Fruit fly (Drosophila melanogaster) whole organism, embryonic: ENCODE data around the gene CG15882.

Source experiments
- Awh ChIP-seq: fragments of 200-800 bp; sonication (Bioruptor generic); IDR thresholded peaks from 2 replicates; pipeline ENCODE4, ENCODE4 v1.3.6; 2022; ENCODE audit warnings: missing biosample characterization, missing genetic modification characterization
- B-H1 ChIP-seq: fragments of 200-800 bp; sonication (Bioruptor generic); IDR thresholded peaks from 3 replicates; pipeline ENCODE4 v1.3.6; 2022; ENCODE audit warnings: missing biosample characterization, missing genetic modification characterization
- Bteb2 ChIP-seq: fragments of 200-800 bp; sonication (Bioruptor generic); optimal IDR thresholded peaks from 2 replicates; lab custom pipeline; 2016; ENCODE audit warnings: missing biosample characterization, missing genetic modification characterization
- CG10543 ChIP-seq: fragments of 200-800 bp; sonication (Bioruptor generic); optimal IDR thresholded peaks from 3 replicates; lab custom pipeline; 2017; ENCODE audit warnings: missing biosample characterization, mild to moderate bottlenecking, missing genetic modification characterization, moderate library complexity
- CG11085 ChIP-seq: fragments of 200-800 bp; sonication (Bioruptor generic); IDR thresholded peaks from 2 replicates; pipeline ENCODE4 v1.3.6; 2022; ENCODE audit warnings: missing biosample characterization, missing genetic modification characterization
- CG11093 ChIP-seq: fragments of 200-800 bp; sonication (Bioruptor generic); IDR thresholded peaks from 3 replicates; pipeline ENCODE4 v1.3.6; 2022; ENCODE audit warnings: missing biosample characterization, missing genetic modification characterization
- CG11696 ChIP-seq: fragments of 200-800 bp; sonication (Bioruptor generic); IDR thresholded peaks from 2 replicates; pipeline ENCODE4 v1.3.6; 2022; ENCODE audit warnings: missing biosample characterization, missing genetic modification characterization
- CG12299 ChIP-seq: fragments of 200-800 bp; sonication (Bioruptor generic); optimal IDR thresholded peaks from 2 replicates; lab custom pipeline; 2018; ENCODE audit warnings: missing biosample characterization, mild to moderate bottlenecking, missing genetic modification characterization
- CG15269 ChIP-seq: fragments of 200-800 bp; sonication (Bioruptor generic); optimal IDR thresholded peaks from 2 replicates; lab custom pipeline; 2018; ENCODE audit warnings: missing biosample characterization, mild to moderate bottlenecking, missing genetic modification characterization, moderate library complexity
- CG15514 ChIP-seq: fragments of 200-800 bp; sonication (Bioruptor generic); optimal IDR thresholded peaks from 3 replicates; lab custom pipeline; 2017; ENCODE audit warnings: missing biosample characterization, missing genetic modification characterization, mild to moderate bottlenecking, moderate library complexity, missing genetic modification reagents
- CG17912 ChIP-seq: fragments of 200-800 bp; sonication (Bioruptor generic); optimal IDR thresholded peaks from 2 replicates; lab custom pipeline; 2018; ENCODE audit warnings: missing biosample characterization, mild to moderate bottlenecking, missing genetic modification characterization
- CG18476 ChIP-seq: fragments of 200-800 bp; sonication (Bioruptor generic); optimal IDR thresholded peaks from 2 replicates; lab custom pipeline; 2016; ENCODE audit warnings: missing biosample characterization, mild to moderate bottlenecking, missing genetic modification characterization
- CG18764 ChIP-seq: fragments of 200-800 bp; sonication (Bioruptor generic); optimal IDR thresholded peaks from 3 replicates; lab custom pipeline; 2016; ENCODE audit warnings: missing biosample characterization, missing genetic modification characterization
- CG2129 ChIP-seq: fragments of 200-800 bp; sonication (Bioruptor generic); IDR thresholded peaks from 2 replicates; pipeline ENCODE4 v1.3.6; 2022; ENCODE audit warnings: missing biosample characterization, missing genetic modification characterization; ENCODE audit not compliant: partially characterized antibody
- CG3163 ChIP-seq: fragments of 200-800 bp; sonication (Bioruptor generic); optimal IDR thresholded peaks from 3 replicates; lab custom pipeline; 2016; ENCODE audit warnings: missing biosample characterization, missing genetic modification characterization
- CG33213 ChIP-seq: fragments of 200-800 bp; sonication (Bioruptor generic); optimal IDR thresholded peaks from 3 replicates; lab custom pipeline; 2016; ENCODE audit warnings: missing biosample characterization, missing genetic modification characterization
- CG34224 ChIP-seq: fragments of 200-800 bp; sonication (Bioruptor generic); IDR thresholded peaks from 3 replicates; pipeline ENCODE4 v1.3.6; 2022; ENCODE audit warnings: missing biosample characterization, missing genetic modification characterization; ENCODE audit not compliant: partially characterized antibody
- CG3995 ChIP-seq: fragments of 200-800 bp; sonication (Bioruptor generic); optimal IDR thresholded peaks from 3 replicates; lab custom pipeline; 2016; ENCODE audit warnings: missing biosample characterization, missing genetic modification characterization
- CG43689 ChIP-seq: fragments of 200-800 bp; sonication (Bioruptor generic); IDR thresholded peaks from 2 replicates; pipeline ENCODE4 v1.3.6; 2022; ENCODE audit warnings: missing biosample characterization, missing genetic modification characterization
- CG4404 ChIP-seq: fragments of 200-800 bp; sonication (Bioruptor generic); IDR thresholded peaks from 2 replicates; pipeline ENCODE4 v1.3.6; 2022; ENCODE audit warnings: missing biosample characterization, missing genetic modification characterization
- CG4730 ChIP-seq: fragments of 200-800 bp; sonication (Bioruptor generic); IDR thresholded peaks from 2 replicates; pipeline ENCODE4 v1.3.6; 2022; ENCODE audit warnings: missing biosample characterization, missing genetic modification characterization
- CG6254 ChIP-seq: fragments of 200-800 bp; sonication (Bioruptor generic); optimal IDR thresholded peaks from 3 replicates; lab custom pipeline; 2017; ENCODE audit warnings: mild to moderate bottlenecking, missing biosample characterization, missing genetic modification reagents, missing genetic modification characterization
- CG6654 ChIP-seq: fragments of 200-800 bp; sonication (Bioruptor generic); optimal IDR thresholded peaks from 2 replicates; lab custom pipeline; 2017; ENCODE audit warnings: missing biosample characterization, mild to moderate bottlenecking, missing genetic modification characterization
- CG6689 ChIP-seq: fragments of 200-800 bp; sonication (Bioruptor generic); IDR thresholded peaks from 2 replicates; pipeline ENCODE4 v1.3.6; 2022; ENCODE audit warnings: missing biosample characterization, missing genetic modification characterization
- CTCF ChIP-seq: fragments of 200-800 bp; sonication (Bioruptor generic); optimal IDR thresholded peaks from 2 replicates; lab custom pipeline; 2017; ENCODE audit warnings: missing biosample characterization, mild to moderate bottlenecking, missing genetic modification characterization, moderate library complexity
- Gug ChIP-seq: fragments of 200-800 bp; sonication (Bioruptor generic); IDR thresholded peaks from 4 replicates; pipeline ENCODE4 v1.3.6; 2022; ENCODE audit warnings: missing biosample characterization, missing genetic modification characterization
- MESR4 ChIP-seq: fragments of 200-800 bp; sonication (Bioruptor generic); optimal IDR thresholded peaks from 2 replicates; lab custom pipeline; 2018; ENCODE audit warnings: missing biosample characterization, mild to moderate bottlenecking, missing genetic modification characterization, moderate library complexity
- MTF-1 ChIP-seq: fragments of 200-800 bp; sonication (Bioruptor generic); optimal IDR thresholded peaks from 2 replicates; lab custom pipeline; 2018; ENCODE audit warnings: missing biosample characterization, mild to moderate bottlenecking, missing genetic modification characterization, borderline replicate concordance
- Ravus ChIP-seq: fragments of 200-800 bp; sonication (Bioruptor generic); IDR thresholded peaks from 2 replicates; pipeline ENCODE4 v1.3.6; 2022; ENCODE audit warnings: missing biosample characterization, missing genetic modification characterization
- Usf ChIP-seq: fragments of 200-800 bp; sonication (Bioruptor generic); optimal IDR thresholded peaks from 2 replicates; lab custom pipeline; 2017; ENCODE audit warnings: missing genotype, missing biosample characterization, missing genetic modification characterization
- ara ChIP-seq: fragments of 200-800 bp; sonication (Bioruptor generic); IDR thresholded peaks from 2 replicates; pipeline ENCODE4 v1.3.6; 2022; ENCODE audit warnings: missing biosample characterization, missing genetic modification characterization
- ash1 ChIP-seq: fragments of 200-800 bp; sonication (Bioruptor generic); optimal IDR thresholded peaks from 2 replicates; lab custom pipeline; 2018; ENCODE audit warnings: missing biosample characterization, mild to moderate bottlenecking, missing genetic modification characterization
- bsh ChIP-seq, 2 experiments: fragments of 200-800 bp; sonication (Bioruptor generic); optimal IDR thresholded peaks; 2 replicates each; lab custom pipeline; 2017 to 2018; ENCODE audit warnings: mild to moderate bottlenecking in 2 of 2, missing biosample characterization in 2 of 2, missing genetic modification characterization in 2 of 2, moderate library complexity in 1 of 2
- cad ChIP-seq: fragments of >200 bp; optimal IDR thresholded peaks from 2 replicates; lab custom pipeline; 2017; ENCODE audit warnings: missing biosample characterization, missing genetic modification characterization
- cato ChIP-seq: fragments of 200-800 bp; sonication (Bioruptor generic); optimal IDR thresholded peaks from 2 replicates; lab custom pipeline; 2016; ENCODE audit warnings: missing biosample characterization, missing genetic modification characterization, borderline replicate concordance
- chm ChIP-seq: fragments of 200-800 bp; sonication (Bioruptor generic); IDR thresholded peaks from 2 replicates; pipeline ENCODE4 v1.3.6; 2022; ENCODE audit warnings: missing biosample characterization, missing genetic modification characterization
- dati ChIP-seq: fragments of 200-800 bp; sonication (Bioruptor generic); IDR thresholded peaks from 2 replicates; pipeline ENCODE4 v1.3.6; 2022; ENCODE audit warnings: missing biosample characterization, missing genetic modification characterization
- emc ChIP-seq: fragments of 200-800 bp; sonication (Bioruptor generic); optimal IDR thresholded peaks from 2 replicates; lab custom pipeline; 2016; ENCODE audit warnings: missing biosample characterization, missing genetic modification characterization
- ems ChIP-seq: fragments of 200-800 bp; sonication (Bioruptor generic); optimal IDR thresholded peaks from 3 replicates; lab custom pipeline; 2016; ENCODE audit warnings: missing biosample characterization, missing genetic modification characterization
- eve ChIP-seq, 2 experiments: fragments of >200 bp; optimal IDR thresholded peaks; 2 replicates each; lab custom pipeline; 2017; ENCODE audit warnings: missing biosample characterization in 2 of 2, missing genetic modification characterization in 2 of 2
- gt ChIP-seq: fragments of 200-800 bp; sonication (Bioruptor generic); IDR thresholded peaks from 2 replicates; pipeline ENCODE4 v1.3.6; 2022; ENCODE audit warnings: missing biosample characterization, missing genetic modification characterization
- inv ChIP-seq: fragments of 200-800 bp; sonication (Bioruptor generic); IDR thresholded peaks from 2 replicates; pipeline ENCODE4 v1.3.6; 2022; ENCODE audit warnings: missing biosample characterization, missing genetic modification characterization; ENCODE audit not compliant: partially characterized antibody
- lov ChIP-seq, 2 experiments: fragments of 200-800 bp in 1 of 2; fragments of >200 bp in 1 of 2; sonication (Bioruptor generic) in 1 of 2; IDR thresholded peaks in 1 of 2; optimal IDR thresholded peaks in 1 of 2; 2 replicates in 1 of 2; 3 replicates in 1 of 2; pipeline versions ENCODE4 v1.3.6 to Lab custom; 2017 to 2022; ENCODE audit warnings: missing biosample characterization in 1 of 2, missing genetic modification characterization in 1 of 2
- mld ChIP-seq: fragments of 200-800 bp; sonication (Bioruptor generic); IDR thresholded peaks from 3 replicates; pipeline ENCODE4 v1.3.6; 2022; ENCODE audit warnings: missing biosample characterization, missing genetic modification characterization; ENCODE audit not compliant: partially characterized antibody
- pum ChIP-seq: fragments of 200-800 bp; sonication (Bioruptor generic); optimal IDR thresholded peaks from 2 replicates; lab custom pipeline; 2016; ENCODE audit warnings: missing biosample characterization, missing genetic modification characterization
- run ChIP-seq: fragments of 200-800 bp; sonication (Bioruptor generic); optimal IDR thresholded peaks from 3 replicates; lab custom pipeline; 2018; ENCODE audit warnings: missing biosample characterization, mild to moderate bottlenecking, missing genetic modification characterization
- seq ChIP-seq: fragments of 200-800 bp; sonication (Bioruptor generic); IDR thresholded peaks from 2 replicates; pipeline ENCODE4 v1.3.6; 2022; ENCODE audit warnings: missing biosample characterization, missing genetic modification characterization
- stc ChIP-seq: fragments of 200-800 bp; sonication (Bioruptor generic); IDR thresholded peaks from 2 replicates; pipeline ENCODE4 v1.3.6; 2022; ENCODE audit warnings: missing biosample characterization, missing genetic modification characterization
- trem ChIP-seq: fragments of 200-800 bp; optimal IDR thresholded peaks from 3 replicates; lab custom pipeline; 2019; ENCODE audit warnings: missing biosample characterization, mild to moderate bottlenecking, missing genetic modification characterization, moderate library complexity
- wek ChIP-seq: fragments of 200-800 bp; sonication (Bioruptor generic); optimal IDR thresholded peaks from 3 replicates; lab custom pipeline; 2018; ENCODE audit warnings: missing biosample characterization, mild to moderate bottlenecking, missing genetic modification characterization, moderate library complexity
- yki ChIP-seq: fragments of >200 bp; optimal IDR thresholded peaks from 3 replicates; lab custom pipeline; 2018

Gene CG15882

DNA sequence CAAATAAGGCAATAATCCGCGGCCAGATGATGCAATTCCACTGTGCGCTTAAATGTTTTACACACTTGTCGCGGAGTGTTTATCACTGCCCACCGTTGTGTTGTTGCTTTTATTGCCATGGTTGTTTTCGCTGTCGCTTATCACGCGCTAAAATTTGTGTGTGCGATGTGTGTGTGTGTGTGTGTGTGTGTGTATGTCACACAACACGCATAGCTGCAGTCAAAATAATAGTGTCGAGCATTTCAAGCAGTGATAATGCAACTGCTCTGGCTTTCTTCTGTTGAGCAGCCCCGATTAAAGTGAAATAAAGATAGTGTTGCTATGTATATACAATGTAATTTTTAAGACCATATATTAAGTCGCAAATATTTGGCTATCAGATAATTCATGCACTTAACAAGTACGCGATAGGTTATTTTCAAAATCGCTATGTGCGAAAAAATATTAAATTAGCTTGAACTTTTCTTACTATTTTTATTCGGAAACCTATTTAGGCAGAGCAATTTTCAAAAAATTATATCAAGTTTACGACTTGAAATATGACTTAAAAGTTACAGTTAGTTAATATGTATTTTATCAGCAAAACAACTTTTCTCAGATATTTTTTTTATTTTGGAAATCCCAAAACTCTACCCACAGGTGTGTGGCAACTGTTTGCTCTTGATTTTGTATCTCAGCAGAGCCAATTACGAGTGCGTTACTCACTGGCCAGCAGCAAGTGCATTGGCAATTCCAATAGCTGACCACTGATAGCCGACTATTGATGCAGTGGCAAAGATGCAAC, 42.2 kb upstream of the CG15882 start (continued):
- TF ChIP-seq ash1 (GFP tag; lab: Kevin White, UChicago) (no peak), run (tag; lab: Kevin White, UChicago) (no peak), gt (GFP tag; lab: Robert Waterston, UW) (no peak), trem (no peak), eve (GFP tag; optimal IDR thresholded peaks at IDR 0.05; lab: Kevin White, UChicago) (peak in 1 of 2 experiments; percentile 46), Usf (GFP tag; lab: Kevin White, UChicago) (peak; percentile 8), CG6654 (GFP tag; lab: Kevin White, UChicago) (no peak), CG4730 (GFP tag; lab: Robert Waterston, UW) (no peak), seq (no peak), MESR4 (GFP tag; lab: Kevin White, UChicago) (no peak), CG2129 (GFP tag; lab: Robert Waterston, UW) (no peak), Gug (peak; percentile 22; the same call in 1 of the 4 replicates), Ravus (GFP tag; lab: Robert Waterston, UW) (no peak), cad (GFP tag; lab: Kevin White, UChicago) (no peak), CG17912 (no peak), CG18764 (GFP tag; lab: Kevin White, UChicago) (no peak), bsh (GFP tag; optimal IDR thresholded peaks at IDR 0.05; lab: Kevin White, UChicago) (peak in 1 of 2 experiments; percentile 9), B-H1 (GFP tag; lab: Robert Waterston, UW) (no peak), Bteb2 (GFP tag; lab: Kevin White, UChicago) (peak; percentile 14), CG18476 (GFP tag; lab: Kevin White, UChicago) (peak; percentile 34), CG15514 (GFP tag; lab: Kevin White, UChicago) (peak; percentile 10), CG15269 (tag; lab: Kevin White, UChicago) (peak; percentile 68), CG3995 (no peak), CG4404 (GFP tag; lab: Robert Waterston, UW) (no peak), CG34224 (GFP tag; lab: Robert Waterston, UW) (no peak), cato (GFP tag; lab: Kevin White, UChicago) (no peak), Awh (no peak), CG3163 (no peak), CG43689 (GFP tag; lab: Robert Waterston, UW) (no peak), wek (GFP tag; lab: Kevin White, UChicago) (no peak), CG6254 (GFP tag; lab: Kevin White, UChicago) (no peak), CTCF (GFP tag; lab: Kevin White, UChicago) (no peak), chm (GFP tag; lab: Robert Waterston, UW) (no peak), CG6689 (GFP tag; lab: Robert Waterston, UW) (no peak), CG11696 (GFP tag; lab: Robert Waterston, UW) (peak; percentile 81), emc (no peak), CG12299 (tag; lab: Kevin White, UChicago) (no peak), lov (optimal IDR thresholded peaks at IDR 0.05; lab: Kevin White, UChicago) (no peak), lov (GFP tag; IDR thresholded peaks at IDR 0.05; lab: Robert Waterston, UW) (no peak), pum (GFP tag; lab: Kevin White, UChicago) (peak; percentile 9), ems (GFP tag; lab: Kevin White, UChicago) (no peak), ara (GFP tag; lab: Robert Waterston, UW) (no peak), dati (GFP tag; lab: Robert Waterston, UW) (no peak), CG11093 (GFP tag; lab: Robert Waterston, UW) (no peak), MTF-1 (GFP tag; lab: Kevin White, UChicago) (no peak), CG11085 (no peak), CG10543 (GFP tag; lab: Kevin White, UChicago) (peak; percentile 43), CG33213 (GFP tag; lab: Kevin White, UChicago) (no peak), yki (lab: Kevin White, UChicago) (no peak), stc (no peak), mld (GFP tag; lab: Robert Waterston, UW) (no peak), inv (GFP tag; lab: Robert Waterston, UW) (no peak)
